Worm (Caenorhabditis elegans) whole organism, L3 larva: Measurements from ENCODE around the gene W02A2.12.

Experiments
- R02D3.7 ChIP-seq: fragments of 150-350 bp; optimal IDR thresholded peaks from 2 replicates; lab custom pipeline; 2014; ENCODE audit warnings: missing biosample characterization, missing genetic modification characterization
- ZK546.5 ChIP-seq: sonication (generic microtip); optimal IDR thresholded peaks from 2 replicates; lab custom pipeline; 2017; ENCODE audit warnings: missing biosample characterization, missing genetic modification characterization
- ceh-28 ChIP-seq: fragments of 150-350 bp; optimal IDR thresholded peaks from 2 replicates; lab custom pipeline; 2014; ENCODE audit warnings: missing biosample characterization, missing genetic modification reagents, missing genetic modification characterization
- ceh-82 ChIP-seq: fragments of 150-350 bp; optimal IDR thresholded peaks from 2 replicates; lab custom pipeline; 2014; ENCODE audit warnings: missing biosample characterization, missing genetic modification characterization
- ceh-9 ChIP-seq: sonication (generic microtip); optimal IDR thresholded peaks from 2 replicates; lab custom pipeline; 2018; ENCODE audit warnings: missing biosample characterization, missing genetic modification characterization
- daf-12 ChIP-seq: fragments of 150-350 bp; optimal IDR thresholded peaks from 2 replicates; lab custom pipeline; 2014; ENCODE audit warnings: missing biosample characterization, missing genetic modification reagents, missing genetic modification characterization
- egl-27 ChIP-seq: sonication (generic microtip); optimal IDR thresholded peaks from 4 replicates; lab custom pipeline; 2017; ENCODE audit warnings: missing biosample characterization, missing genetic modification reagents, missing genetic modification characterization
- egl-5 ChIP-seq: fragments of 150-350 bp; optimal IDR thresholded peaks from 2 replicates; lab custom pipeline; 2017; ENCODE audit warnings: missing biosample characterization, missing genetic modification reagents, missing genetic modification characterization, inconsistent platforms
- elt-1 ChIP-seq: fragments of 150-350 bp; optimal IDR thresholded peaks from 2 replicates; lab custom pipeline; 2014; ENCODE audit warnings: missing biosample characterization, missing genetic modification characterization
- elt-2 ChIP-seq: sonication (generic microtip); optimal IDR thresholded peaks from 2 replicates; lab custom pipeline; 2016; ENCODE audit warnings: missing genetic modification reagents, mild to moderate bottlenecking, missing genetic modification characterization, missing compliant biosample characterization
- elt-3 ChIP-seq, 3 experiments: fragments of 150-350 bp in 1 of 3; sonication (generic microtip) in 2 of 3; optimal IDR thresholded peaks; 2 replicates in 2 of 3; 4 replicates in 1 of 3; lab custom pipeline; 2014 to 2017; ENCODE audit warnings: missing biosample characterization in 3 of 3, missing genetic modification characterization in 3 of 3
- eor-1 ChIP-seq, 2 experiments: fragments of 150-350 bp; optimal IDR thresholded peaks; 2 replicates each; lab custom pipeline; 2014 to 2018; ENCODE audit warnings: missing biosample characterization in 2 of 2, missing genetic modification characterization in 2 of 2
- fkh-2 ChIP-seq: fragments of 150-350 bp; optimal IDR thresholded peaks from 2 replicates; lab custom pipeline; 2014; ENCODE audit warnings: missing biosample characterization, missing genetic modification reagents, missing genetic modification characterization
- fos-1 ChIP-seq: fragments of 150-350 bp; optimal IDR thresholded peaks from 2 replicates; lab custom pipeline; 2014; ENCODE audit warnings: missing biosample characterization, missing genetic modification characterization
- jun-1 ChIP-seq: fragments of 150-350 bp; optimal IDR thresholded peaks from 2 replicates; lab custom pipeline; 2014; ENCODE audit warnings: missing biosample characterization, missing genetic modification reagents, missing genetic modification characterization
- lin-15B ChIP-seq: fragments of 150-350 bp; optimal IDR thresholded peaks from 2 replicates; lab custom pipeline; 2014; ENCODE audit warnings: missing biosample characterization, missing genetic modification characterization
- lsy-12 ChIP-seq: sonication (generic microtip); optimal IDR thresholded peaks from 2 replicates; lab custom pipeline; 2016; ENCODE audit warnings: mild to moderate bottlenecking, missing genetic modification characterization, missing compliant biosample characterization
- mdl-1 ChIP-seq: fragments of 150-350 bp; optimal IDR thresholded peaks from 2 replicates; lab custom pipeline; 2014; ENCODE audit warnings: missing biosample characterization, missing genetic modification characterization
- nfya-1 ChIP-seq: sonication (generic microtip); optimal IDR thresholded peaks from 2 replicates; lab custom pipeline; 2017; ENCODE audit warnings: missing genetic modification characterization, mild to moderate bottlenecking, missing compliant biosample characterization, antibody characterized with exemption, moderate library complexity; ENCODE audit not compliant: insufficient read depth
- nhr-237 ChIP-seq: fragments of 150-350 bp; optimal IDR thresholded peaks from 2 replicates; lab custom pipeline; 2014; ENCODE audit warnings: missing biosample characterization, missing genetic modification characterization
- nhr-67 ChIP-seq: fragments of 150-350 bp; optimal IDR thresholded peaks from 2 replicates; lab custom pipeline; 2014; ENCODE audit warnings: missing biosample characterization, missing genetic modification characterization
- pha-4 ChIP-seq: fragments of 150-350 bp; optimal IDR thresholded peaks from 2 replicates; lab custom pipeline; 2014; ENCODE audit warnings: missing biosample characterization, missing genetic modification reagents, missing genetic modification characterization
- pqm-1 ChIP-seq: fragments of 150-350 bp; optimal IDR thresholded peaks from 2 replicates; lab custom pipeline; 2017; ENCODE audit warnings: missing biosample characterization, missing genetic modification characterization, inconsistent platforms
- sea-2 ChIP-seq: fragments of 150-350 bp; sonication (generic microtip); optimal IDR thresholded peaks from 4 replicates; lab custom pipeline; 2014; ENCODE audit warnings: missing biosample characterization, missing genetic modification reagents, missing genetic modification characterization
- snpc-4 ChIP-seq: fragments of 150-350 bp; optimal IDR thresholded peaks from 2 replicates; lab custom pipeline; 2014; ENCODE audit warnings: missing biosample characterization, missing genetic modification characterization
- tbx-2 ChIP-seq: sonication (generic microtip); optimal IDR thresholded peaks from 2 replicates; lab custom pipeline; 2016; ENCODE audit warnings: mild to moderate bottlenecking, missing genetic modification characterization, missing compliant biosample characterization
- zag-1 ChIP-seq: fragments of 150-350 bp; optimal IDR thresholded peaks from 2 replicates; lab custom pipeline; 2014; ENCODE audit warnings: missing biosample characterization, missing genetic modification characterization
- ztf-11 ChIP-seq: fragments of 150-350 bp; optimal IDR thresholded peaks from 2 replicates; lab custom pipeline; 2014; ENCODE audit warnings: missing biosample characterization, missing genetic modification characterization

W02A2.12 gene

DNA sequence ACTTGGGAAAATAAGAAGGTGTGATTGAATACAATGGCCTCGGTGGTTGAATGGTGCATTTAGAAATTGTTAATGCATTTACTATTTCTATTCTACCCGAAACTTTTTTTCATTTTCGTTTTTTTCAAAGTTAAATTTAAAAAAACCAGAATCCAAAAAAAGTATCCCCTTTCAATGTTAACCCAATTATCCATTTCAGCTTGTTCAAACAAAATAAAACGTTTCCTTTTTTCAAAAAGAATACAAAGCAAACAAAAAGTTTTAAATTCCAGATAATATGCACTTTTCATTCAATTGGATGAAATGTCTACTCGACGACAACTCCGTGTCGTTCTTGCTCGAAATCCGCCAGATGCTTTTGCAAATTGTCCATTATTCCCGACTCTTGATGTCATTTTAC is 6.1 kb downstream of the W02A2.12 start, which contains the start of gene W02A2.5:
Gene W02A2.5, plus strand, starts transcription at position 301 of the 400 bp plus-strand sequence.
- TF ChIP-seq egl-5 (tag; lab: Kevin White, UChicago) = no peak
- TF ChIP-seq, all 47 proteins: peak for 0

DNA sequence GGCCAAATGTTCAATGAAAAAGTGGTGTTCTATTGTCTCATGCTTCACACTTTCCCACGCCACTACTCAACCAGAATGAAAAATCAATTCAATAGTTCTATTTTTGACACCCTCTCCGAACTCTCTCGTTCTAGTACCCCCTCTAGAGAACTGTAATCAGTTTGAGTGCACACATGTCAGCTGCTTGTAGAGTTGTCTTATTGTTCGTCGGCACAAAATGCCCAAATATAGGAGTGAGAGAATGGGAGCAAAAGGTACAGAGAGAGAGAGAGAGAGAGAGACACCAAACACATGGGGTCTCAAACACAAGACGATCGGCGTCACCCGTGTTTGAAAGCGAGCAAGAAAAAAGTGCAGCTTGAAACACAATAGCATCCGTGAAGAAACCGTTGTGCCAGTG is 14.3 kb downstream of the W02A2.12 start:
- no peak for TF ChIP-seq jun-1 (tag; lab: Kevin White, UChicago)
- peak; percentile 61 for TF ChIP-seq pha-4 (tag; lab: Kevin White, UChicago)
- peak; percentile 76 for TF ChIP-seq elt-2
- TF ChIP-seq pqm-1 = peak; percentile 49
- TF ChIP-seq eor-1 (tag; optimal IDR thresholded peaks at IDR 0.05; lab: Kevin White, UChicago) = no peak

DNA sequence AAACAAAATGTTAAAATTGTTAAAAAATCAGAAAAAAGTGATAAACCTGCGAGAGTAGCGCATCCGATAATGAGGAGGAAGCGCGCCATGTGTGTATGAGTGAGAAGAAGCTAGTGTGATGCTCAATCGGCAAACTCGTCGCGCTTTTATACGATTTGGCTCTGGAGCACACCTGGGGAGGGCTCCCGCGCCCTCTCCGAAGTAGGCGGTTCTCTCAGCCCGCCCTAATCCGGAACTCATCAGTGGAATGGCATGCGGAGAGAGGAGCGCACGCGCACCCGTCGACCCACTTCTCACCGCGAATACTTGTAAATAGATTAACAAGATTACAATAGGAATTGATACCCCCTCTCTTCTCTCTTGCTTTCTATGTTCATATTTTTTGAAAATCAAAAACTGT is 17.3 kb downstream of the W02A2.12 start, which contains the start of gene pqn-74:
Gene pqn-74, minus strand, starts transcription at position 122 of the 400 bp plus-strand sequence.
- TF ChIP-seq pha-4 (tag; lab: Kevin White, UChicago) (peak; percentile 28), mdl-1 (tag; lab: Kevin White, UChicago) (no peak)

DNA sequence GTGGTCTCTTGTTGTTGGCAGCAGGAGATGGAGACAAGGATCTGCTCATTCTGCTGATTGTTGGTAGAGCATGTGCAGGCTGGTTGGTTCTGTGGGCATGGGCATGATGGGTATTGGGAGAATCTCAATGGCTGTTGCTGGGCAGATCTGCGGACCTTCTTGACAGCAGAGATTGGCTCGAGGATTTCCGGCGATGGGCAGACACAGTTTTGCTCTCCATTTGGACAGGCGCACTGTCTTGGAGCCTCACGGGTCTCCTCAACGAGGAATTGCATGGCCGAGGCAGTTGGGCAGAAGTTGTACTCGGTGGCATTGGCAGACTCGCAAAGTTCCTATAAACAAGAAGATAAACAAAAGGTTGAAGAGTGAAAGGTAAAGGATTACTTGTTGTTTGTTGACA is 18.1 kb downstream of the W02A2.12 start:
- TF ChIP-seq pqm-1 (no peak), egl-5 (tag; lab: Kevin White, UChicago) (no peak), pha-4 (tag; lab: Kevin White, UChicago) (peak; percentile 50), R02D3.7 (tag; lab: Kevin White, UChicago) (no peak), egl-27 (tag; lab: Kevin White, UChicago) (no peak), ceh-28 (tag; lab: Kevin White, UChicago) (no peak), lsy-12 (tag; lab: Kevin White, UChicago) (no peak), daf-12 (tag; lab: Kevin White, UChicago) (no peak)
- TF ChIP-seq, all 47 proteins: peak for 1

DNA sequence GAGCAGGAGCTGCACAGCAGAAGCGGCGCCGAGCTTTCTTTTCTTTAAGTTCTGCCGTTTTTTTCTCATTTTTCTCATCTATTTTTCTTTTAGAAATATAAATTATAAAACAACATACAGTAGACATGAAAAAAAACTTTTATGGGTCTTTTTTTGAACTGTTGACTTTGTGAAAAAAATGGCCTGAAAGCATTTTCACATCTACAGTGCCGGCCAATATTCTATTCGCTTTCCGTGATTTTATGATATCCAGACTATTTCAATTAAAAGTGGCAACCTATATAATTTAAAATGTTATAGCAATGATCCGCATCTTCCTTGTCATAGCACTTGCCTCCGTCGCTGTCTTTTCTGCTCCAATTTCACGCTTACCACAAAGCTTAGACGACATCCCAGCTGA is 20.6 kb downstream of the W02A2.12 start, which contains the start of gene far-6:
Gene far-6, plus strand, starts transcription at position 301 of the 400 bp plus-strand sequence.
- no peak for TF ChIP-seq ceh-82 (tag; lab: Kevin White, UChicago)

DNA sequence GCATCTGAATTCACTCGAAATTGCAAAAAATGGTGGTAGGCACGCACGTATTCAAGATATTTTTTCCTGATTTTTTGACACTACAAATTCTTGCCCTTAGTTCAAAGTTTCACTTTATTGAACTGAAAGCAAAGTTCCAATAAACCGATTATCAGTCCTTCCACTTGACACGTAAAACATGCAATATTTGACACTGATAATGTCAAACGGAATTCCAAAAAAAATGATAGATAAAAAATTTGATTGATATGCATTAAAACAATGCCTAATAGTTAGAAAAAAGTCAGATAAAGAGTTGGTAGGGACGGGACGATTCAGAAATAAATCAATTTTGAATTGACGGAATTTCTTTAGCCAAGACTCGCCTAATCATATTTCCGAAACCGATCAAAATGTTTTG is 21.6 kb downstream of the W02A2.12 start:
- no peak for TF ChIP-seq ztf-11 (tag; lab: Kevin White, UChicago)
- TF ChIP-seq snpc-4 (tag; lab: Kevin White, UChicago) = no peak
- TF ChIP-seq ZK546.5 (tag; lab: Kevin White, UChicago) = no peak
- TF ChIP-seq lin-15B (tag; lab: Kevin White, UChicago) = no peak
- TF ChIP-seq nhr-237 (tag; lab: Kevin White, UChicago) = no peak
- no peak for TF ChIP-seq nhr-67
- TF ChIP-seq R02D3.7 (tag; lab: Kevin White, UChicago) = no peak
- no peak for TF ChIP-seq ceh-9
- TF ChIP-seq elt-1 = no peak
- TF ChIP-seq nfya-1 (tag; lab: Kevin White, UChicago) = no peak
- TF ChIP-seq pha-4 (tag; lab: Kevin White, UChicago) = peak; percentile 49
- peak; percentile 95 for TF ChIP-seq pqm-1
- TF ChIP-seq fos-1 = no peak
- no peak for TF ChIP-seq zag-1 (tag; lab: Kevin White, UChicago)
- peak; percentile 98 for TF ChIP-seq elt-2
- peak; percentile 69 for TF ChIP-seq jun-1 (tag; lab: Kevin White, UChicago)
- TF ChIP-seq, all 47 proteins: peak for 4

DNA sequence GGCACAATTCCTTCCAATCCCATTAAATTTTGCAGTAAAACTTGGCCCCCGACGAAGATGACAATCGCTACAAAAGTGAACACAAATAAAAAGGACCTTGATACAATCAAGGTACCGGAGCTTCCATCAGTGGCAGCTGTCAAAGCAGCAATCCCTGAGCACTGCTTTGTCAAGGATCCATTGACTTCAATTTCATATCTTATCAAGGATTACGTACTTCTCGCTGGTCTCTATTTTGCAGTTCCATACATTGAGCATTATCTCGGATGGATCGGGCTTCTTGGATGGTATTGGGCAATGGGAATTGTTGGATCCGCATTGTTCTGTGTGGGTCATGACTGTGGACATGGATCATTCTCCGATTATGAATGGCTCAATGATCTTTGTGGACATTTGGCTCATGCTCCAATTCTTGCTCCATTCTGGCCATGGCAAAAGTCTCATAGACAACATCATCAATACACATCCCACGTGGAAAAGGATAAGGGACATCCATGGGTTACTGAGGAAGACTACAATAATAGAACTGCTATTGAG is 24.7 kb downstream of the W02A2.12 start, which contains the start of gene fat-2:
Gene fat-2, plus strand, starts transcription at position 51 of the 537 bp plus-strand sequence.
- TF ChIP-seq sea-2 (no peak), R02D3.7 (tag; lab: Kevin White, UChicago) (no peak), fkh-2 (tag; lab: Kevin White, UChicago) (no peak), ZK546.5 (tag; lab: Kevin White, UChicago) (no peak), egl-27 (tag; lab: Kevin White, UChicago) (no peak), nhr-67 (no peak), elt-3 (tag; optimal IDR thresholded peaks at IDR 0.05; lab: Kevin White, UChicago) (no peak), zag-1 (tag; lab: Kevin White, UChicago) (no peak), elt-2 (no peak), tbx-2 (tag; lab: Kevin White, UChicago) (no peak), ceh-28 (tag; lab: Kevin White, UChicago) (no peak), ceh-82 (tag; lab: Kevin White, UChicago) (no peak)
